Worm (Caenorhabditis elegans) whole organism, late embryonic: ENCODE results near the gene tbb-2.
A peak's percentile ranks its signal among the peaks of the same experiment; 100 is the strongest.

Experiments used
- T23F11.4 ChIP-seq: fragments of 200-800 bp; sonication (Bioruptor generic); optimal IDR thresholded peaks from 2 replicates; lab custom pipeline; 2018; ENCODE audit warnings: mild to moderate bottlenecking, missing genetic modification characterization, missing compliant biosample characterization
- ceh-18 ChIP-seq: sonication (generic microtip); optimal IDR thresholded peaks from 2 replicates; lab custom pipeline; 2016; ENCODE audit warnings: missing genetic modification characterization, missing compliant biosample characterization
- ceh-48 ChIP-seq: sonication (generic microtip); optimal IDR thresholded peaks from 2 replicates; lab custom pipeline; 2016; ENCODE audit warnings: missing genetic modification characterization, inconsistent platforms, missing compliant biosample characterization
- fkh-10 ChIP-seq: fragments of 150-350 bp; optimal IDR thresholded peaks from 2 replicates; lab custom pipeline; 2014; ENCODE audit warnings: missing biosample characterization, missing genetic modification reagents, missing genetic modification characterization
- pqm-1 ChIP-seq: sonication (generic microtip); optimal IDR thresholded peaks from 2 replicates; lab custom pipeline; 2016; ENCODE audit warnings: missing genetic modification characterization, missing compliant biosample characterization
- tbx-2 ChIP-seq: sonication (generic microtip); optimal IDR thresholded peaks from 2 replicates; lab custom pipeline; 2016; ENCODE audit warnings: missing genetic modification characterization, missing compliant biosample characterization

DNA sequence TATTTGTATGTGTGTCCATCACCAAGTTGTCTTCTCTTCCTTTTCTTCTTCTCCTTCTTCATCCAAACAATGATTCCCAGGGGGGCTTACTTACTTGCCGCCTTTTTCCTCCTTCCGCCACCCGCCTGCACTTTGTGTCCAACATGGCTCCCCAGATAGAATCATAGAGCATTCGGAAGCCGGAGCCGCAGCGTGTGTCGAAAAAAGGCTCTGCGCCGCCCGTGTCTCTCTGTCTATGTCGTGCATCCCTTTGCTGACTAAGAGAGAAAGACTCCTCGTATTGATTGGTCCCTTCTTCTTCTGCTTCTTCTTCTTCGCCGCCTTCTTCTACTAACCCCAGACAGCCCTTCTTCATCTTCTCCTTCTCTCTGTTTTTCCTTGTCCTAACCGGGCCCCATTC, 46.3 kb upstream of the tbb-2 start:
- no peak for TF ChIP-seq pqm-1
- TF ChIP-seq ceh-18 = peak; percentile 33
- TF ChIP-seq tbx-2 = peak; percentile 28
- no peak for TF ChIP-seq T23F11.4
- peak; percentile 87 for TF ChIP-seq ceh-48 (tag; lab: Kevin White, UChicago)
- no peak for TF ChIP-seq fkh-10 (GFP tag; lab: Kevin White, UChicago)
